2 worm cellular contexts compared by ENCODE assay signal in genomic region chrII:10388041-10388706, ce11.
TF ChIP-seq lines count a peak whose summit lies in the region.

No protein-coding gene starts in this region.

TF ChIP-seq in whole organism, L1 larva, 84 proteins besides CTCF, POLR2A, EP300 and RAD21 (continued from another document):
- peak in 2 of 6 experiments; percentile 0 to 56 for TF ChIP-seq elt-3 (tag; optimal IDR thresholded peaks at IDR 0.05; lab: Kevin White, UChicago)
- TF ChIP-seq elt-2 (tag; optimal IDR thresholded peaks at IDR 0.05; lab: Kevin White, UChicago) = peak; percentile 9
- TF ChIP-seq mef-2 (tag; optimal IDR thresholded peaks at IDR 0.05; lab: Kevin White, UChicago) = no peak
- no peak for TF ChIP-seq hlh-17 (GFP tag; optimal IDR thresholded peaks at IDR 0.05; lab: Kevin White, UChicago; ENCODE audit: borderline replicate concordance)
- peak; percentile 80 for TF ChIP-seq snu-23 (GFP tag; optimal IDR thresholded peaks at IDR 0.05; lab: Kevin White, UChicago)
- peak; percentile 85 for TF ChIP-seq lin-14 (GFP tag; optimal IDR thresholded peaks at IDR 0.05; lab: Kevin White, UChicago)
- TF ChIP-seq nhr-11 (tag; optimal IDR thresholded peaks at IDR 0.05; lab: Kevin White, UChicago) = no peak
- TF ChIP-seq tbx-2 (tag; optimal IDR thresholded peaks at IDR 0.05; lab: Kevin White, UChicago) = peak; percentile 69
- TF ChIP-seq egl-27 (tag; optimal IDR thresholded peaks at IDR 0.05; lab: Kevin White, UChicago) = no peak
- TF ChIP-seq unc-98 (GFP tag; IDR thresholded peaks at IDR 0.05; lab: Robert Waterston, UW) = no peak
- TF ChIP-seq lir-3 (tag; optimal IDR thresholded peaks at IDR 0.05; lab: Kevin White, UChicago; ENCODE audit: poor library complexity) = peak; percentile 65
- TF ChIP-seq efl-3 (GFP tag; optimal IDR thresholded peaks at IDR 0.05; lab: Kevin White, UChicago) = no peak

TF ChIP-seq in whole organism, young adult, 124 proteins besides CTCF, POLR2A, EP300 and RAD21 (continued from another document):
- TF ChIP-seq ZK185.1 (tag; optimal IDR thresholded peaks at IDR 0.05; lab: Kevin White, UChicago; ENCODE audit: poor library complexity, severe bottlenecking) (peak; percentile 23), ets-4 (GFP tag; optimal IDR thresholded peaks at IDR 0.05; lab: Kevin White, UChicago) (no peak), F23B12.7 (tag; optimal IDR thresholded peaks at IDR 0.05; lab: Kevin White, UChicago; ENCODE audit: insufficient read depth) (peak; percentile 65), rcor-1 (GFP tag; IDR thresholded peaks at IDR 0.05; lab: Robert Waterston, UW) (no peak; the same call in 1 of the 2 replicates), Y95B8A.8 (GFP tag; IDR thresholded peaks at IDR 0.05; lab: Robert Waterston, UW) (no peak)
